Worm (Caenorhabditis elegans): ENCODE measurements around the gene T23F11.6.

ce11 chrIII:4655402-4655801 lies 7.7 kb upstream of the T23F11.6 start, which contains the start of gene T23F11.2:
- no peak for TF ChIP-seq tra-4 (tag; optimal IDR thresholded peaks at IDR 0.05)
- no peak for TF ChIP-seq scrt-1 (GFP tag; IDR thresholded peaks at IDR 0.05)
- TF ChIP-seq flt-1 (GFP tag; IDR thresholded peaks at IDR 0.05), result no peak
- no peak for TF ChIP-seq F13C5.2 (tag; optimal IDR thresholded peaks at IDR 0.05)
- TF ChIP-seq aly-1 (tag; optimal IDR thresholded peaks at IDR 0.05), result no peak
- TF ChIP-seq sea-1 (GFP tag; conservative IDR thresholded peaks at IDR 0.05), result no peak
- TF ChIP-seq pes-1 (GFP tag; IDR thresholded peaks at IDR 0.05), result no peak
- no peak for TF ChIP-seq ceh-36 (tag; optimal IDR thresholded peaks at IDR 0.05)
- no peak for TF ChIP-seq hnd-1 (tag; optimal IDR thresholded peaks at IDR 0.05)
- no peak for TF ChIP-seq ama-1 (optimal IDR thresholded peaks at IDR 0.05)
- TF ChIP-seq ceh-13 (GFP tag; optimal IDR thresholded peaks at IDR 0.05), result no peak
- TF ChIP-seq tbx-37 (GFP tag; conservative IDR thresholded peaks at IDR 0.05), result no peak

Data from whole organism, early embryonic.